Fruit fly (Drosophila melanogaster) whole organism, embryonic: ENCODE results near the gene Gdh.
A peak's percentile ranks its signal among the peaks of the same experiment; 100 is the strongest.

ENCODE experiments used
- Bdp1 ChIP-seq: fragments of 200-800 bp; sonication (Bioruptor generic); optimal IDR thresholded peaks from 3 replicates; lab custom pipeline; 2016; ENCODE audit warnings: missing biosample characterization, missing genetic modification characterization
- CG1024 ChIP-seq: fragments of 200-800 bp; sonication (Bioruptor generic); IDR thresholded peaks from 2 replicates; pipeline ENCODE4 v1.3.6; 2022; ENCODE audit warnings: missing biosample characterization, missing genetic modification characterization
- CG11085 ChIP-seq: fragments of 200-800 bp; sonication (Bioruptor generic); IDR thresholded peaks from 2 replicates; pipeline ENCODE4 v1.3.6; 2022; ENCODE audit warnings: missing biosample characterization, missing genetic modification characterization
- CG11723 ChIP-seq: fragments of 200-800 bp; sonication (Bioruptor generic); optimal IDR thresholded peaks from 2 replicates; lab custom pipeline; 2017; ENCODE audit warnings: missing biosample characterization, mild to moderate bottlenecking, missing genetic modification characterization
- CG12104 ChIP-seq: fragments of 200-800 bp; sonication (Bioruptor generic); optimal IDR thresholded peaks from 3 replicates; lab custom pipeline; 2016; ENCODE audit warnings: missing biosample characterization, missing genetic modification characterization
- CG12155 ChIP-seq: fragments of 200-800 bp; sonication (Bioruptor generic); optimal IDR thresholded peaks from 3 replicates; lab custom pipeline; 2016; ENCODE audit warnings: missing biosample characterization, missing genetic modification characterization
- CG12942 ChIP-seq: fragments of 200-800 bp; sonication (Bioruptor generic); optimal IDR thresholded peaks from 3 replicates; lab custom pipeline; 2016; ENCODE audit warnings: missing biosample characterization, missing genetic modification characterization
- CG13123 ChIP-seq: fragments of 200-800 bp; sonication (Bioruptor generic); optimal IDR thresholded peaks from 2 replicates; lab custom pipeline; 2016; ENCODE audit warnings: missing biosample characterization, missing genetic modification characterization
- CG14050 ChIP-seq: fragments of 200-800 bp; sonication (Bioruptor generic); IDR thresholded peaks from 3 replicates; pipeline ENCODE4 v1.3.6; 2022; ENCODE audit warnings: missing biosample characterization, missing genetic modification characterization
- CG15479 ChIP-seq: fragments of 200-800 bp; sonication (Bioruptor generic); optimal IDR thresholded peaks from 3 replicates; lab custom pipeline; 2019; ENCODE audit warnings: missing biosample characterization, mild to moderate bottlenecking, missing genetic modification characterization, moderate library complexity
- CG1647 ChIP-seq: fragments of 200-800 bp; sonication (Bioruptor generic); optimal IDR thresholded peaks from 3 replicates; lab custom pipeline; 2016; ENCODE audit warnings: missing biosample characterization, missing genetic modification characterization
- CG18262 ChIP-seq: fragments of 200-800 bp; optimal IDR thresholded peaks from 3 replicates; lab custom pipeline; 2019; ENCODE audit warnings: missing biosample characterization, mild to moderate bottlenecking, missing genetic modification characterization, moderate library complexity
- CG18764 ChIP-seq: fragments of 200-800 bp; sonication (Bioruptor generic); optimal IDR thresholded peaks from 3 replicates; lab custom pipeline; 2016; ENCODE audit warnings: missing biosample characterization, missing genetic modification characterization
- CG30403 ChIP-seq: fragments of 200-800 bp; sonication (Bioruptor generic); optimal IDR thresholded peaks from 3 replicates; lab custom pipeline; 2016; ENCODE audit warnings: missing biosample characterization, missing genetic modification characterization
- CG31388 ChIP-seq: fragments of 200-800 bp; sonication (Bioruptor generic); optimal IDR thresholded peaks from 2 replicates; lab custom pipeline; 2016; ENCODE audit warnings: missing biosample characterization, missing genetic modification characterization
- CG4328 ChIP-seq: fragments of 200-800 bp; sonication (Bioruptor generic); optimal IDR thresholded peaks from 3 replicates; lab custom pipeline; 2017; ENCODE audit warnings: missing biosample characterization, missing genetic modification reagents, missing genetic modification characterization
- CG4730 ChIP-seq: fragments of 200-800 bp; sonication (Bioruptor generic); IDR thresholded peaks from 2 replicates; pipeline ENCODE4 v1.3.6; 2022; ENCODE audit warnings: missing biosample characterization, missing genetic modification characterization
- CG4854 ChIP-seq: fragments of 200-800 bp; sonication (Bioruptor generic); optimal IDR thresholded peaks from 2 replicates; lab custom pipeline; 2016; ENCODE audit warnings: missing biosample characterization, missing genetic modification characterization, inconsistent platforms
- CG7963 ChIP-seq: fragments of 200-800 bp; sonication (Bioruptor generic); IDR thresholded peaks from 3 replicates; pipeline ENCODE4 v1.3.6; 2022; ENCODE audit warnings: missing biosample characterization, missing genetic modification characterization; ENCODE audit not compliant: partially characterized antibody
- CG7987 ChIP-seq: fragments of 200-800 bp; sonication (Bioruptor generic); optimal IDR thresholded peaks from 2 replicates; lab custom pipeline; 2018; ENCODE audit warnings: missing biosample characterization, mild to moderate bottlenecking, missing genetic modification characterization, moderate library complexity
- D19A ChIP-seq: fragments of 200-800 bp; optimal IDR thresholded peaks from 3 replicates; lab custom pipeline; 2019; ENCODE audit warnings: missing biosample characterization, mild to moderate bottlenecking, missing genetic modification characterization, moderate library complexity
- Dip3 ChIP-seq: fragments of 200-800 bp; sonication (Bioruptor generic); optimal IDR thresholded peaks from 3 replicates; lab custom pipeline; 2016; ENCODE audit warnings: missing biosample characterization, missing genetic modification characterization
- Max ChIP-seq: fragments of 200-800 bp; sonication (Bioruptor generic); optimal IDR thresholded peaks from 2 replicates; lab custom pipeline; 2016; ENCODE audit warnings: missing biosample characterization, mild to moderate bottlenecking, missing genetic modification characterization
- Mrtf ChIP-seq: fragments of 200-800 bp; sonication (Bioruptor generic); IDR thresholded peaks from 3 replicates; pipeline ENCODE4 v1.3.6; 2022; ENCODE audit warnings: missing biosample characterization, missing genetic modification characterization
- Neu2 ChIP-seq: fragments of 200-800 bp; sonication (Bioruptor generic); optimal IDR thresholded peaks from 3 replicates; lab custom pipeline; 2016; ENCODE audit warnings: missing biosample characterization, missing genetic modification characterization, borderline replicate concordance
- Nf-YB ChIP-seq: fragments of 200-800 bp; sonication (Bioruptor generic); optimal IDR thresholded peaks from 3 replicates; lab custom pipeline; 2019; ENCODE audit warnings: missing biosample characterization, mild to moderate bottlenecking, missing genetic modification characterization, moderate library complexity
- Optix ChIP-seq: fragments of 200-800 bp; sonication (Bioruptor generic); IDR thresholded peaks from 3 replicates; pipeline ENCODE4 v1.3.6; 2022; ENCODE audit warnings: missing biosample characterization, missing genetic modification characterization
- Pdp1 ChIP-seq, 2 experiments: fragments of 200-800 bp; sonication (Bioruptor generic); optimal IDR thresholded peaks; 3 replicates each; lab custom pipeline; 2016; ENCODE audit warnings: missing biosample characterization in 2 of 2, missing genetic modification characterization in 2 of 2, mild to moderate bottlenecking in 1 of 2, moderate library complexity in 1 of 2
- Sry-β ChIP-seq: fragments of 200-800 bp; sonication (Bioruptor generic); optimal IDR thresholded peaks from 2 replicates; lab custom pipeline; 2018; ENCODE audit warnings: missing biosample characterization, mild to moderate bottlenecking, missing genetic modification characterization, moderate library complexity
- Tbp ChIP-seq: fragments of >200 bp; optimal IDR thresholded peaks from 2 replicates; lab custom pipeline; 2018; ENCODE audit warnings: missing biosample characterization, missing genetic modification characterization
- bcd ChIP-seq: fragments of 200-800 bp; sonication (Bioruptor generic); optimal IDR thresholded peaks from 2 replicates; lab custom pipeline; 2017; ENCODE audit warnings: missing biosample characterization, mild to moderate bottlenecking, missing genetic modification characterization
- crc ChIP-seq: fragments of 200-800 bp; sonication (Bioruptor generic); optimal IDR thresholded peaks from 2 replicates; lab custom pipeline; 2016; ENCODE audit warnings: missing biosample characterization, missing genetic modification characterization
- croc ChIP-seq: fragments of 200-800 bp; sonication (Bioruptor generic); conservative IDR thresholded peaks from 3 replicates; pipeline ENCODE4 v1.3.6; 2022; ENCODE audit warnings: missing biosample characterization, missing genetic modification characterization
- cwo ChIP-seq: fragments of 200-800 bp; sonication (Bioruptor generic); optimal IDR thresholded peaks from 3 replicates; lab custom pipeline; 2017; ENCODE audit warnings: missing biosample characterization, missing genetic modification characterization, mild to moderate bottlenecking, moderate library complexity, missing genetic modification reagents
- danr ChIP-seq: fragments of 200-800 bp; sonication (Bioruptor generic); IDR thresholded peaks from 2 replicates; pipeline ENCODE4 v1.3.6; 2022; ENCODE audit warnings: missing biosample characterization, missing genetic modification characterization
- gcm ChIP-seq: fragments of 200-800 bp; sonication (Bioruptor generic); optimal IDR thresholded peaks from 2 replicates; lab custom pipeline; 2019; ENCODE audit warnings: missing biosample characterization, mild to moderate bottlenecking, missing genetic modification characterization, moderate library complexity
- lilli ChIP-seq: fragments of 200-800 bp; sonication (Bioruptor generic); optimal IDR thresholded peaks from 3 replicates; lab custom pipeline; 2016; ENCODE audit warnings: missing biosample characterization, missing genetic modification characterization
- lov ChIP-seq, 2 experiments: fragments of 200-800 bp in 1 of 2; fragments of >200 bp in 1 of 2; sonication (Bioruptor generic) in 1 of 2; IDR thresholded peaks in 1 of 2; optimal IDR thresholded peaks in 1 of 2; 2 replicates in 1 of 2; 3 replicates in 1 of 2; pipeline versions ENCODE4 v1.3.6 to Lab custom; 2017 to 2022; ENCODE audit warnings: missing biosample characterization in 1 of 2, missing genetic modification characterization in 1 of 2
- nmo ChIP-seq: fragments of 200-800 bp; sonication (Bioruptor generic); optimal IDR thresholded peaks from 2 replicates; lab custom pipeline; 2018; ENCODE audit warnings: missing biosample characterization, mild to moderate bottlenecking, missing genetic modification characterization, moderate library complexity
- oc ChIP-seq: fragments of 200-800 bp; sonication (Bioruptor generic); optimal IDR thresholded peaks from 2 replicates; lab custom pipeline; 2018; ENCODE audit warnings: missing biosample characterization, mild to moderate bottlenecking, missing genetic modification characterization, moderate library complexity
- peb ChIP-seq: fragments of 200-800 bp; sonication (Bioruptor generic); IDR thresholded peaks from 2 replicates; pipeline ENCODE4 v1.3.6; 2022; ENCODE audit warnings: missing biosample characterization, missing genetic modification characterization
- pum ChIP-seq: fragments of 200-800 bp; sonication (Bioruptor generic); optimal IDR thresholded peaks from 2 replicates; lab custom pipeline; 2016; ENCODE audit warnings: missing biosample characterization, missing genetic modification characterization
- pzg ChIP-seq: fragments of 200-800 bp; sonication (Bioruptor generic); optimal IDR thresholded peaks from 3 replicates; lab custom pipeline; 2018; ENCODE audit warnings: missing biosample characterization, mild to moderate bottlenecking, missing genetic modification characterization, moderate library complexity
- sens-2 ChIP-seq: fragments of 200-800 bp; sonication (Bioruptor generic); IDR thresholded peaks from 2 replicates; pipeline ENCODE4 v1.3.6; 2022; ENCODE audit warnings: missing biosample characterization, missing genetic modification characterization
- sima ChIP-seq: fragments of 200-800 bp; sonication (Bioruptor generic); optimal IDR thresholded peaks from 2 replicates; lab custom pipeline; 2016; ENCODE audit warnings: missing biosample characterization, missing genetic modification characterization
- tap ChIP-seq: fragments of 200-800 bp; optimal IDR thresholded peaks from 3 replicates; lab custom pipeline; 2019; ENCODE audit warnings: missing biosample characterization, mild to moderate bottlenecking, missing genetic modification characterization, moderate library complexity
- tgo ChIP-seq: fragments of 200-800 bp; sonication (Bioruptor generic); IDR thresholded peaks from 3 replicates; pipeline ENCODE4 v1.3.6; 2022; ENCODE audit warnings: missing biosample characterization, missing genetic modification characterization
- toy ChIP-seq: fragments of 200-800 bp; sonication (Bioruptor generic); IDR thresholded peaks from 2 replicates; pipeline ENCODE4 v1.3.6; 2022; ENCODE audit warnings: missing biosample characterization, missing genetic modification characterization
- wor ChIP-seq: fragments of 200-800 bp; sonication (Bioruptor generic); IDR thresholded peaks from 2 replicates; pipeline ENCODE4 v1.3.6; 2022; ENCODE audit warnings: missing biosample characterization, missing genetic modification characterization

Gdh gene

DNA sequence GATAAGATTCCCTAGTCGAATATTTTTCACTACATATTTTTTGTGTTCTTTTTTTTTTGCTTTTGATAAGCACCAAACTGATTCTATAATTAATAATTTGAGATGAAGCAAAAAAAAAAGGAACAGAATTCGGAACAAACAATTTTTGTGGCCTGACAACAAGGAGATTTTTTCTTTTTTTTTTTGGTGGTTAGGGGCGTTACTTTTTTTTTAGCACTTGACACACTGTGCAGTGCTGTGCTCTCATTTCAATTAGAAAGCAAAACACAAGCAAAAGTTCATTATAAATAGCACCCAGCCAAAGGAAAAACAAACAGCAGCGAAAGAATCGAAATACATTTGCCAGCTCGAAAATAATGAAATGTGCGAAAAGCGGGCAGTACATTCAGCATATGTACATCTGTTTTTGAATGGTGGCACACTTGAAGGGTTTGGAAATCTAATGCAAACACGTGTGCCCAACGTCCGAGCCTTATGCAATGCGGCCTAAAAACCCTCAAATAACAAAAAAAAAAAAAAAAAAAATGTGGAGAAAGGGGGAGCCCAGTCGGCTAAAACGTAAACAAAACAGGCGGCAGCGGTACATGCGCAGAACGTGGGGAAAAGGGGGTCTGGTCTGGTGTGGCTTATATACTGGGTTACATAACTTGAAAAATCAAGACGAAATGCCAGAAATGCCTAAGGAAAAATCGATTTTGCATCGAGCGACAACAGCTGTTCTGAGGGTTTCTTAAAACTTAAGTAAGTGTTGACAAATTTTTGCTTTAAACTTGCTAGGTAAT, 1.1 kb downstream of the Gdh start (continued):
- TF ChIP-seq CG7963 (GFP tag; lab: Robert Waterston, UW), result no peak
- TF ChIP-seq pum (GFP tag; lab: Kevin White, UChicago), result peak; percentile 20
- no peak for TF ChIP-seq CG18764 (GFP tag; lab: Kevin White, UChicago)
- peak; percentile 10 for TF ChIP-seq crc (GFP tag; lab: Kevin White, UChicago)
- TF ChIP-seq CG4328 (GFP tag; lab: Kevin White, UChicago), result peak; percentile 30
- no peak for TF ChIP-seq CG31388 (GFP tag; lab: Kevin White, UChicago)
- no peak for TF ChIP-seq CG4854 (GFP tag; lab: Kevin White, UChicago)
- peak; percentile 49; the same call in 2 of the 3 replicates for TF ChIP-seq tgo (GFP tag; lab: Robert Waterston, UW)
- no peak for TF ChIP-seq pzg (GFP tag; lab: Kevin White, UChicago)
- peak; percentile 41 for TF ChIP-seq Dip3 (GFP tag; lab: Kevin White, UChicago)
- no peak for TF ChIP-seq peb (GFP tag; lab: Robert Waterston, UW)
- TF ChIP-seq CG4730 (GFP tag; lab: Robert Waterston, UW), result no peak
- TF ChIP-seq toy (GFP tag; lab: Robert Waterston, UW), result no peak
- no peak for TF ChIP-seq Max (GFP tag; lab: Kevin White, UChicago)
- 0 out of 3 replicates have a peak, but pooled peaks have one; percentile 34 for TF ChIP-seq Optix (GFP tag; lab: Robert Waterston, UW)
- TF ChIP-seq Nf-YB, result no peak
- TF ChIP-seq bcd (GFP tag; lab: Kevin White, UChicago), result peak; percentile 9
- TF ChIP-seq wor (GFP tag; lab: Robert Waterston, UW), result peak; percentile 42; the same call in 1 of the 2 replicates
- TF ChIP-seq croc, result no peak
- peak; percentile 37 to 96 for TF ChIP-seq Pdp1 (GFP tag; optimal IDR thresholded peaks at IDR 0.05; lab: Kevin White, UChicago)
- TF ChIP-seq Neu2, result no peak
- TF ChIP-seq CG1024 (GFP tag; lab: Robert Waterston, UW), result no peak
- peak; percentile 20 for TF ChIP-seq nmo
- peak; percentile 19 for TF ChIP-seq CG18262 (tag; lab: Kevin White, UChicago)
- no peak for TF ChIP-seq CG14050
- no peak for TF ChIP-seq D19A (tag; lab: Kevin White, UChicago)
- no peak for TF ChIP-seq CG15479 (GFP tag; lab: Kevin White, UChicago)
- TF ChIP-seq CG7987, result no peak
- no peak for TF ChIP-seq CG1647 (GFP tag; lab: Kevin White, UChicago)
- TF ChIP-seq CG13123 (GFP tag; lab: Kevin White, UChicago), result no peak
- no peak for TF ChIP-seq cwo (GFP tag; lab: Kevin White, UChicago)
- TF ChIP-seq oc (tag; lab: Kevin White, UChicago), result no peak
- no peak for TF ChIP-seq Tbp (GFP tag; lab: Kevin White, UChicago)
- TF ChIP-seq danr (GFP tag; lab: Robert Waterston, UW), result no peak
- TF ChIP-seq CG12104, result no peak
- no peak for TF ChIP-seq Sry-β (GFP tag; lab: Kevin White, UChicago)
- peak; percentile 9 for TF ChIP-seq CG12155
- no peak for TF ChIP-seq Mrtf
- no peak for TF ChIP-seq CG11723 (GFP tag; lab: Kevin White, UChicago)
- TF ChIP-seq lov (optimal IDR thresholded peaks at IDR 0.05; lab: Kevin White, UChicago), result no peak
- TF ChIP-seq lov (GFP tag; IDR thresholded peaks at IDR 0.05; lab: Robert Waterston, UW), result 0 out of 3 replicates have a peak, but pooled peaks have one; percentile 27
- no peak for TF ChIP-seq sens-2 (GFP tag; lab: Robert Waterston, UW)
- no peak for TF ChIP-seq Bdp1 (GFP tag; lab: Kevin White, UChicago)
- TF ChIP-seq tap (tag; lab: Kevin White, UChicago), result no peak
- peak; percentile 63 for TF ChIP-seq lilli (GFP tag; lab: Kevin White, UChicago)
- TF ChIP-seq CG11085 (GFP tag; lab: Robert Waterston, UW), result no peak
- TF ChIP-seq CG12942 (GFP tag; lab: Kevin White, UChicago), result no peak
- peak; percentile 58 for TF ChIP-seq CG30403
- TF ChIP-seq gcm, result no peak
- TF ChIP-seq sima, result no peak
